Fruit fly (Drosophila melanogaster): ENCODE measurements around the gene hbt.

Gene hbt

DNA sequence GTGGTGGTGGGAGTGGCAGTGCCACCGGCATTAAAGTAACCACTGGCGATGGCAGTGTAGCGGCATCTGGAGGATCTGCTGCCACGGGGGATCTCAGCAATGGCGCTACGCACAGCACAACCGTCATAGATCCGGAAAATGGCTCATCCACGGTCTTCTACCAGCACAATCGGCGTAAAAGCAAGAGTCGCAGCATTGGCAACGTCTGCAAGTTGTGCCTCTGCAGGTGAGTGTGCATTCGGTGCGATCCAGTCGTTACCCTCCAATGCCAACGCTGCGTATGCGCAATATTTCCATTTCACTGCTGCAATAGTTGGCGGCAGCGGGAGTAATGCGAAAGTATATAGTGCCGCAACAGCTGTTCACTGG lies 39.9 kb downstream of the hbt start:
- TF ChIP-seq Hr96 (GFP tag; optimal IDR thresholded peaks at IDR 0.05) (peak; percentile 13), CG12768 (GFP tag; optimal IDR thresholded peaks at IDR 0.05) (no peak), CG5204 (GFP tag; optimal IDR thresholded peaks at IDR 0.05) (no peak)

dm6 chr2L:13290276-13291065 lies 40.5 kb downstream of the hbt start:
- TF ChIP-seq cic (GFP tag; optimal IDR thresholded peaks at IDR 0.05) (peak; percentile 99), cnc (optimal IDR thresholded peaks at IDR 0.05) (no peak), Hr96 (GFP tag; optimal IDR thresholded peaks at IDR 0.05) (no peak), bab1 (GFP tag; optimal IDR thresholded peaks at IDR 0.05) (no peak), CG11617 (GFP tag; optimal IDR thresholded peaks at IDR 0.05) (peak; percentile 82), CG7045 (GFP tag; optimal IDR thresholded peaks at IDR 0.05) (peak; percentile 85), CG7101 (tag; optimal IDR thresholded peaks at IDR 0.05) (peak; percentile 75), Mnt (GFP tag; optimal IDR thresholded peaks at IDR 0.05) (peak; percentile 62), Clk (GFP tag; optimal IDR thresholded peaks at IDR 0.05) (peak; percentile 59), kay (GFP tag; ENCODE audit: borderline replicate concordance) (peak; percentile 93), tj (GFP tag; optimal IDR thresholded peaks at IDR 0.05) (peak; percentile 26), CG5204 (GFP tag; optimal IDR thresholded peaks at IDR 0.05) (no peak), CG33017 (tag; optimal IDR thresholded peaks at IDR 0.05) (peak; percentile 91), ovo (GFP tag; optimal IDR thresholded peaks at IDR 0.05) (peak; percentile 39), CG1620 (GFP tag; optimal IDR thresholded peaks at IDR 0.05) (peak; percentile 1), Crg-1 (GFP tag; optimal IDR thresholded peaks at IDR 0.05) (peak; percentile 61), CG12768 (GFP tag; optimal IDR thresholded peaks at IDR 0.05) (peak; percentile 80), pad (GFP tag; optimal IDR thresholded peaks at IDR 0.05) (no peak), toe (GFP tag; optimal IDR thresholded peaks at IDR 0.05) (no peak), CG14711 (tag; optimal IDR thresholded peaks at IDR 0.05) (peak; percentile 45)

DNA sequence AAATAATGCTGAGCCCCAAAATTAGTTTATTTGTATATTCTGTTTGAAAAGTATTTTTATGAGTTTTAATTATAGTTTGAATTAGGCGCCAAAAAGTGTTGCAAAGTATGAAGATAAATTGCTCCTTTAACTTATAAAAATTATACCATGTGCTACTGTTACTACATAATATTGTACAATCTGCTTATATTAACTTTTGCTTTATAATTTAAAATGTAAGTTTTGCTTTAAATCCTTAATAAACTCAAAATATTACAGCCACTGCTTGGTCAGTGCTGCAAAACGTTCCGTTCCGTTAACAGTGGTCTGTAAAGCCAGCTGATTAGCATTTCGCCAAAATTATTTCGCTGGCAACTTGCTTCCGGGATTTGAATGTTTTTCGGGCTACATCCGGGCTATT lies 41.2 kb downstream of the hbt start, which contains the start of gene CG31729:
Gene CG31729, plus strand, starts transcription at position 309 of the 400 bp plus-strand sequence.
- TF ChIP-seq Crg-1 (GFP tag; optimal IDR thresholded peaks at IDR 0.05) (no peak), toe (GFP tag; optimal IDR thresholded peaks at IDR 0.05) (peak; percentile 40), ovo (GFP tag; optimal IDR thresholded peaks at IDR 0.05) (no peak), CG5204 (GFP tag; optimal IDR thresholded peaks at IDR 0.05) (peak; percentile 48), bab1 (GFP tag; optimal IDR thresholded peaks at IDR 0.05) (peak; percentile 19), CG14711 (tag; optimal IDR thresholded peaks at IDR 0.05) (peak; percentile 48), cnc (optimal IDR thresholded peaks at IDR 0.05) (no peak), pad (GFP tag; optimal IDR thresholded peaks at IDR 0.05) (peak; percentile 50), CG7101 (tag; optimal IDR thresholded peaks at IDR 0.05) (peak; percentile 42)

DNA sequence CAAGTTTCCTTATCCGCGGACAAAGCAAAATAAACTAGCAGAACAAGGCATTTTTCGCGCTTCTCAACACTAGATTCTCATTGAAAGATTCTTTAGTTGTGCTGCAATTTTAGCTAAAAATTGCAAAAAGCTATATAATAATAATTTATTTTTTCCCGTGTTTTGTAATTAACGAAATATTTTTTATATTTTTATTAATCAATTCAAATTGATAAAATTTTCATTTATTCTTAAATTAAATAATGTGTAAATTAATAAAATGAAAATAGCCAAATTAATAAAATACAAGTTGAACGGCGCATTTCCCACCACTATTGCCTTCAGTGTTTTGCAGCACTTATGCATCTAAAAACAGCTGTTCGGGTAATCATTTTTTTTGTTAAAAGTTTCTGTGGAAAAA lies 44.5 kb downstream of the hbt start, which contains the start of the genes Drep4 and Uvrag:
Gene Drep4, minus strand, starts transcription at position 7 of the 400 bp plus-strand sequence.
Gene Uvrag, plus strand, starts transcription at position 322 of the 400 bp plus-strand sequence.
- TF ChIP-seq toe (GFP tag; optimal IDR thresholded peaks at IDR 0.05) (peak; percentile 55), cnc (optimal IDR thresholded peaks at IDR 0.05) (no peak), CG12768 (GFP tag; optimal IDR thresholded peaks at IDR 0.05) (peak; percentile 71), Mnt (GFP tag; optimal IDR thresholded peaks at IDR 0.05) (peak; percentile 37), CG5204 (GFP tag; optimal IDR thresholded peaks at IDR 0.05) (peak; percentile 38), pad (GFP tag; optimal IDR thresholded peaks at IDR 0.05) (peak; percentile 70), CG14711 (tag; optimal IDR thresholded peaks at IDR 0.05) (peak; percentile 80), CG1620 (GFP tag; optimal IDR thresholded peaks at IDR 0.05) (peak; percentile 35), Crg-1 (GFP tag; optimal IDR thresholded peaks at IDR 0.05) (peak; percentile 65), kay (GFP tag; ENCODE audit: borderline replicate concordance) (no peak), Hr96 (GFP tag; optimal IDR thresholded peaks at IDR 0.05) (no peak), CG11617 (GFP tag; optimal IDR thresholded peaks at IDR 0.05) (peak; percentile 77), ovo (GFP tag; optimal IDR thresholded peaks at IDR 0.05) (peak; percentile 61), tj (GFP tag; optimal IDR thresholded peaks at IDR 0.05) (peak; percentile 73), CG7045 (GFP tag; optimal IDR thresholded peaks at IDR 0.05) (peak; percentile 76), Clk (GFP tag; optimal IDR thresholded peaks at IDR 0.05) (peak; percentile 44), CG7101 (tag; optimal IDR thresholded peaks at IDR 0.05) (peak; percentile 87), cic (GFP tag; optimal IDR thresholded peaks at IDR 0.05) (peak; percentile 34), bab1 (GFP tag; optimal IDR thresholded peaks at IDR 0.05) (peak; percentile 55), CG33017 (tag; optimal IDR thresholded peaks at IDR 0.05) (peak; percentile 55)

- TF ChIP-seq CG5204 (GFP tag; optimal IDR thresholded peaks at IDR 0.05) (no peak), CG11617 (GFP tag; optimal IDR thresholded peaks at IDR 0.05) (no peak), CG7045 (GFP tag; optimal IDR thresholded peaks at IDR 0.05) (no peak), CG33017 (tag; optimal IDR thresholded peaks at IDR 0.05) (no peak), CG1620 (GFP tag; optimal IDR thresholded peaks at IDR 0.05) (no peak), tj (GFP tag; optimal IDR thresholded peaks at IDR 0.05) (no peak), CG14711 (tag; optimal IDR thresholded peaks at IDR 0.05) (no peak), Hr96 (GFP tag; optimal IDR thresholded peaks at IDR 0.05) (no peak), toe (GFP tag; optimal IDR thresholded peaks at IDR 0.05) (no peak), Mnt (GFP tag; optimal IDR thresholded peaks at IDR 0.05) (no peak)
These were observed 45.1 kb downstream of the hbt start for dm6 chr2L:13285791-13286190.

dm6 chr2L:13272541-13272940 lies 58.4 kb downstream of the hbt start:
- no peak for TF ChIP-seq pad (GFP tag; optimal IDR thresholded peaks at IDR 0.05)
- TF ChIP-seq CG12768 (GFP tag; optimal IDR thresholded peaks at IDR 0.05) = no peak
- no peak for TF ChIP-seq Crg-1 (GFP tag; optimal IDR thresholded peaks at IDR 0.05)
- TF ChIP-seq kay (GFP tag; ENCODE audit: borderline replicate concordance) = no peak
- no peak for TF ChIP-seq Clk (GFP tag; optimal IDR thresholded peaks at IDR 0.05)
- TF ChIP-seq CG7045 (GFP tag; optimal IDR thresholded peaks at IDR 0.05) = no peak
- TF ChIP-seq tj (GFP tag; optimal IDR thresholded peaks at IDR 0.05) = no peak
- TF ChIP-seq ovo (GFP tag; optimal IDR thresholded peaks at IDR 0.05) = no peak
- TF ChIP-seq CG11617 (GFP tag; optimal IDR thresholded peaks at IDR 0.05) = no peak
- TF ChIP-seq CG5204 (GFP tag; optimal IDR thresholded peaks at IDR 0.05) = no peak
- no peak for TF ChIP-seq bab1 (GFP tag; optimal IDR thresholded peaks at IDR 0.05)
- TF ChIP-seq Mnt (GFP tag; optimal IDR thresholded peaks at IDR 0.05) = no peak
- TF ChIP-seq Hr96 (GFP tag; optimal IDR thresholded peaks at IDR 0.05) = no peak
